Worm (Caenorhabditis elegans): ENCODE results near the gene col-142.

The col-142 gene

ce11 chrV:6879490-6879889 is 48.5 kb downstream of the col-142 start (continued):
- TF ChIP-seq ceh-82 (tag; optimal IDR thresholded peaks at IDR 0.05) (no peak), lin-1 (GFP tag; IDR thresholded peaks at IDR 0.05) (no peak), mxl-3 (GFP tag; optimal IDR thresholded peaks at IDR 0.05) (peak; percentile 77), hmg-1.1 (GFP tag; IDR thresholded peaks at IDR 0.05) (peak; percentile 85), nhr-111 (GFP tag; optimal IDR thresholded peaks at IDR 0.05) (no peak), lin-38 (GFP tag; IDR thresholded peaks at IDR 0.05) (no peak), php-3 (GFP tag; IDR thresholded peaks at IDR 0.05) (no peak), madf-5 (GFP tag; IDR thresholded peaks at IDR 0.05) (no peak), hlh-11 (tag; optimal IDR thresholded peaks at IDR 0.05) (peak; percentile 79), ctbp-1 (GFP tag; IDR thresholded peaks at IDR 0.05) (peak; percentile 82), ces-1 (GFP tag; optimal IDR thresholded peaks at IDR 0.05) (no peak), R02D3.7 (tag; optimal IDR thresholded peaks at IDR 0.05) (no peak), duxl-1 (tag; optimal IDR thresholded peaks at IDR 0.05; ENCODE audit: poor library complexity) (no peak), dmd-8 (GFP tag; IDR thresholded peaks at IDR 0.05) (no peak), mxl-2 (GFP tag; conservative IDR thresholded peaks at IDR 0.05) (no peak), nhr-28 (tag; optimal IDR thresholded peaks at IDR 0.05) (peak; percentile 49), spr-3 (GFP tag; optimal IDR thresholded peaks at IDR 0.05) (no peak), nhr-77 (tag; optimal IDR thresholded peaks at IDR 0.05) (peak; percentile 12), hlh-30 (tag; optimal IDR thresholded peaks at IDR 0.05; ENCODE audit: insufficient read depth) (peak; percentile 52), Y105C5A.15 (GFP tag; IDR thresholded peaks at IDR 0.05) (no peak), nhr-237 (tag; optimal IDR thresholded peaks at IDR 0.05) (no peak), hif-1 (tag; optimal IDR thresholded peaks at IDR 0.05) (peak in 1 of 2 experiments; percentile 60), ceh-32 (tag; optimal IDR thresholded peaks at IDR 0.05; ENCODE audit: poor library complexity) (no peak), nhr-11 (tag; optimal IDR thresholded peaks at IDR 0.05) (peak; percentile 44), nhr-41 (GFP tag; IDR thresholded peaks at IDR 0.05) (no peak), lsy-2 (tag; optimal IDR thresholded peaks at IDR 0.05) (peak; percentile 34 to 63), lin-39 (tag; optimal IDR thresholded peaks at IDR 0.05) (no peak), unc-130 (GFP tag; optimal IDR thresholded peaks at IDR 0.05) (no peak), lin-13 (GFP tag; optimal IDR thresholded peaks at IDR 0.05) (no peak), F10B5.3 (tag; optimal IDR thresholded peaks at IDR 0.05) (no peak), jun-1 (tag; optimal IDR thresholded peaks at IDR 0.05) (no peak), lin-15B (tag; optimal IDR thresholded peaks at IDR 0.05) (no peak), ceh-20 (GFP tag; IDR thresholded peaks at IDR 0.05) (0 out of 2 replicates have a peak, but pooled peaks have one; percentile 39), ZK337.2 (GFP tag; IDR thresholded peaks at IDR 0.05) (no peak), ztf-7 (tag; optimal IDR thresholded peaks at IDR 0.05) (no peak), aha-1 (tag) (peak; percentile 98), nhr-48 (tag; optimal IDR thresholded peaks at IDR 0.05) (peak; percentile 30), Y75B8A.6 (GFP tag; IDR thresholded peaks at IDR 0.05) (no peak), ceh-62 (tag; optimal IDR thresholded peaks at IDR 0.05) (no peak), dpl-1 (GFP tag; optimal IDR thresholded peaks at IDR 0.05) (no peak), nhr-42 (GFP tag; IDR thresholded peaks at IDR 0.05) (no peak), nhr-102 (tag; optimal IDR thresholded peaks at IDR 0.05) (no peak), zfp-2 (tag; optimal IDR thresholded peaks at IDR 0.05) (no peak), daf-19 (GFP tag; conservative IDR thresholded peaks at IDR 0.05) (no peak), fkh-10 (GFP tag; optimal IDR thresholded peaks at IDR 0.05) (peak; percentile 80), pha-4 (GFP tag; IDR thresholded peaks at IDR 0.05) (no peak; the same call in 1 of the 2 replicates), pha-4 (tag; optimal IDR thresholded peaks at IDR 0.05) (no peak), ZK546.5 (tag; optimal IDR thresholded peaks at IDR 0.05) (no peak), skn-1 (tag; optimal IDR thresholded peaks at IDR 0.05) (no peak), ceh-28 (tag; optimal IDR thresholded peaks at IDR 0.05) (peak; percentile 84), mdt-29 (GFP tag; IDR thresholded peaks at IDR 0.05) (no peak), ztf-11 (tag; optimal IDR thresholded peaks at IDR 0.05) (no peak), aly-2 (tag; optimal IDR thresholded peaks at IDR 0.05) (no peak)

Measured in whole organism, L4 larva.